Worm (Caenorhabditis elegans) whole organism, L2 larva: ENCODE measurements around the gene Y82E9BR.20.

Experiments used
- C34F6.9 ChIP-seq: fragments of 150-350 bp; optimal IDR thresholded peaks from 2 replicates; lab custom pipeline; 2014; ENCODE audit warnings: missing biosample characterization, missing genetic modification characterization
- F13H6.1 ChIP-seq: sonication (generic microtip); optimal IDR thresholded peaks from 2 replicates; lab custom pipeline; 2016; ENCODE audit warnings: missing genetic modification characterization, missing compliant biosample characterization
- Y55F3AM.14 ChIP-seq: fragments of 200-800 bp; sonication (Bioruptor generic); optimal IDR thresholded peaks from 2 replicates; lab custom pipeline; 2018; ENCODE audit warnings: mild to moderate bottlenecking, missing genetic modification characterization, missing compliant biosample characterization
- ZK546.5 ChIP-seq: sonication (generic microtip); optimal IDR thresholded peaks from 2 replicates; lab custom pipeline; 2017; ENCODE audit warnings: missing biosample characterization, missing genetic modification characterization
- aly-2 ChIP-seq: fragments of 150-350 bp; optimal IDR thresholded peaks from 2 replicates; lab custom pipeline; 2014; ENCODE audit warnings: missing biosample characterization, missing genetic modification characterization
- ama-1 ChIP-seq: fragments of 150-350 bp; optimal IDR thresholded peaks from 2 replicates; lab custom pipeline; 2018; ENCODE audit warnings: inconsistent platforms
- blmp-1 ChIP-seq: sonication (generic microtip); optimal IDR thresholded peaks from 2 replicates; lab custom pipeline; 2017; ENCODE audit warnings: missing genetic modification characterization, mild to moderate bottlenecking, missing compliant biosample characterization, antibody characterized with exemption, moderate library complexity; ENCODE audit not compliant: insufficient read depth
- ceh-16 ChIP-seq: fragments of 150-350 bp; optimal IDR thresholded peaks from 2 replicates; lab custom pipeline; 2014; ENCODE audit warnings: missing biosample characterization, missing genetic modification characterization
- crh-2 ChIP-seq: sonication (generic microtip); optimal IDR thresholded peaks from 2 replicates; lab custom pipeline; 2017; ENCODE audit warnings: missing biosample characterization, missing genetic modification characterization
- egl-27 ChIP-seq: sonication (generic microtip); optimal IDR thresholded peaks from 3 replicates; lab custom pipeline; 2017; ENCODE audit warnings: missing biosample characterization, missing genetic modification reagents, missing genetic modification characterization
- elt-1 ChIP-seq: fragments of 150-350 bp; optimal IDR thresholded peaks from 2 replicates; lab custom pipeline; 2014; ENCODE audit warnings: missing biosample characterization, missing genetic modification characterization
- fos-1 ChIP-seq: fragments of 150-350 bp; optimal IDR thresholded peaks from 2 replicates; lab custom pipeline; 2014; ENCODE audit warnings: missing biosample characterization, missing genetic modification characterization
- gmeb-1 ChIP-seq: fragments of 150-350 bp; optimal IDR thresholded peaks from 2 replicates; lab custom pipeline; 2014; ENCODE audit warnings: missing biosample characterization, missing genetic modification characterization
- lin-11 ChIP-seq: fragments of 150-350 bp; sonication (generic microtip); optimal IDR thresholded peaks from 2 replicates; lab custom pipeline; 2014; ENCODE audit warnings: missing biosample characterization, missing genetic modification characterization, inconsistent platforms, mixed read lengths
- lsy-2 ChIP-seq, 2 experiments: fragments of 150-350 bp in 1 of 2; sonication (generic microtip) in 1 of 2; optimal IDR thresholded peaks; 2 replicates each; lab custom pipeline; 2014 to 2017; ENCODE audit warnings: missing biosample characterization in 2 of 2, missing genetic modification characterization in 2 of 2
- mdl-1 ChIP-seq, 2 experiments: fragments of 150-350 bp in 1 of 2; sonication (generic microtip) in 1 of 2; optimal IDR thresholded peaks; 2 replicates each; lab custom pipeline; 2017; ENCODE audit warnings: missing biosample characterization in 2 of 2, missing genetic modification characterization in 2 of 2
- nhr-10 ChIP-seq: sonication (generic microtip); optimal IDR thresholded peaks from 2 replicates; lab custom pipeline; 2017; ENCODE audit warnings: missing biosample characterization, missing genetic modification characterization
- nhr-11 ChIP-seq: fragments of 150-350 bp; optimal IDR thresholded peaks from 2 replicates; lab custom pipeline; 2014; ENCODE audit warnings: missing biosample characterization, missing genetic modification characterization
- nhr-12 ChIP-seq: fragments of 150-350 bp; optimal IDR thresholded peaks from 2 replicates; lab custom pipeline; 2014; ENCODE audit warnings: missing biosample characterization, missing genetic modification characterization
- nhr-129 ChIP-seq: fragments of 150-350 bp; optimal IDR thresholded peaks from 2 replicates; lab custom pipeline; 2014; ENCODE audit warnings: missing biosample characterization, missing genetic modification characterization
- nhr-25 ChIP-seq: fragments of 150-350 bp; sonication (generic microtip); optimal IDR thresholded peaks from 3 replicates; lab custom pipeline; 2014; ENCODE audit warnings: missing biosample characterization, missing genetic modification characterization
- nhr-6 ChIP-seq: fragments of 150-350 bp; optimal IDR thresholded peaks from 2 replicates; lab custom pipeline; 2014; ENCODE audit warnings: missing biosample characterization, missing genetic modification characterization
- sem-4 ChIP-seq: fragments of 150-350 bp; optimal IDR thresholded peaks from 2 replicates; lab custom pipeline; 2014; ENCODE audit warnings: missing biosample characterization, missing genetic modification reagents, missing genetic modification characterization
- skn-1 ChIP-seq: sonication (generic microtip); optimal IDR thresholded peaks from 2 replicates; lab custom pipeline; 2017; ENCODE audit warnings: missing biosample characterization, missing genetic modification characterization
- sma-3 ChIP-seq: sonication (generic microtip); optimal IDR thresholded peaks from 2 replicates; lab custom pipeline; 2016; ENCODE audit warnings: missing genetic modification reagents, missing genetic modification characterization, missing compliant biosample characterization
- sma-9 ChIP-seq, 2 experiments: fragments of 150-350 bp in 1 of 2; sonication (generic microtip) in 1 of 2; optimal IDR thresholded peaks; 2 replicates each; lab custom pipeline; 2014 to 2016; ENCODE audit warnings: missing genetic modification characterization in 2 of 2, mild to moderate bottlenecking in 1 of 2, missing biosample characterization in 1 of 2, missing compliant biosample characterization in 1 of 2, missing genetic modification reagents in 1 of 2, moderate library complexity in 1 of 2
- unc-39 ChIP-seq: fragments of 150-350 bp; optimal IDR thresholded peaks from 2 replicates; lab custom pipeline; 2014; ENCODE audit warnings: missing biosample characterization, missing genetic modification characterization
- zag-1 ChIP-seq: fragments of 150-350 bp; optimal IDR thresholded peaks from 2 replicates; lab custom pipeline; 2014; ENCODE audit warnings: missing biosample characterization, missing genetic modification characterization
- ztf-1 ChIP-seq: fragments of 200-800 bp; sonication (Bioruptor generic); conservative IDR thresholded peaks from 2 replicates; pipeline ENCODE4 v1.3.6; 2022; ENCODE audit warnings: missing genetic modification characterization, missing compliant biosample characterization
- ztf-11 ChIP-seq: sonication (generic microtip); optimal IDR thresholded peaks from 2 replicates; lab custom pipeline; 2017; ENCODE audit warnings: missing biosample characterization, missing genetic modification characterization
- ztf-4 ChIP-seq: fragments of 150-350 bp; optimal IDR thresholded peaks from 2 replicates; lab custom pipeline; 2014; ENCODE audit warnings: missing biosample characterization, missing genetic modification characterization

Y82E9BR.20 gene

ce11 chrIII:1403108-1403507 is 28.9 kb downstream of the Y82E9BR.20 start, which contains the start of gene pals-18:
Gene pals-18 (plus strand): TSS chrIII:1403408.
- no peak for TF ChIP-seq sma-9 (GFP tag; optimal IDR thresholded peaks at IDR 0.05; lab: Kevin White, UChicago)
- TF ChIP-seq sma-9 (tag; optimal IDR thresholded peaks at IDR 0.05; lab: Kevin White, UChicago): no peak
- no peak for TF ChIP-seq Y55F3AM.14 (GFP tag; lab: Kevin White, UChicago)

ce11 chrIII:1409139-1409538 is 34.9 kb downstream of the Y82E9BR.20 start, which contains the start of gene Y82E9BR.22:
Gene Y82E9BR.22 (minus strand): TSS chrIII:1409239.
- no peak for TF ChIP-seq egl-27 (tag; lab: Kevin White, UChicago)
- no peak for TF ChIP-seq unc-39 (tag; lab: Kevin White, UChicago)
- TF ChIP-seq nhr-10 (tag; lab: Kevin White, UChicago): no peak
- no peak for TF ChIP-seq blmp-1
- no peak for TF ChIP-seq ZK546.5
- TF ChIP-seq, all 48 proteins: peak for 0

ce11 chrIII:1413125-1413837 is 39.1 kb downstream of the Y82E9BR.20 start:
- TF ChIP-seq egl-27 (tag; lab: Kevin White, UChicago) (no peak), gmeb-1 (tag; lab: Kevin White, UChicago) (no peak), lsy-2 (tag; optimal IDR thresholded peaks at IDR 0.05; lab: Kevin White, UChicago) (no peak), F13H6.1 (tag; lab: Kevin White, UChicago) (no peak), sma-3 (GFP tag; lab: Kevin White, UChicago) (no peak), sem-4 (tag; lab: Kevin White, UChicago) (no peak), ztf-1 (GFP tag; lab: Robert Waterston, UW) (no peak), ama-1 (no peak), mdl-1 (tag; optimal IDR thresholded peaks at IDR 0.05; lab: Kevin White, UChicago) (no peak), ztf-4 (tag; lab: Kevin White, UChicago) (no peak), Y55F3AM.14 (GFP tag; lab: Kevin White, UChicago) (no peak)

- TF ChIP-seq fos-1 (tag; lab: Kevin White, UChicago) (peak; percentile 66), zag-1 (tag; lab: Kevin White, UChicago) (no peak)
Observed at ce11 chrIII:1413890-1414613, 39.8 kb downstream of the Y82E9BR.20 start, which contains the start of gene Y82E9BR.14. Gene Y82E9BR.14 (minus strand): TSS chrIII:1414116.

- TF ChIP-seq crh-2 (tag; lab: Kevin White, UChicago): no peak
- no peak for TF ChIP-seq lin-11 (tag; lab: Kevin White, UChicago)
- TF ChIP-seq gmeb-1 (tag; lab: Kevin White, UChicago): no peak
- no peak for TF ChIP-seq aly-2
Observed at ce11 chrIII:1416571-1416970, 42.4 kb downstream of the Y82E9BR.20 start.

- TF ChIP-seq elt-1 (tag; lab: Kevin White, UChicago) (no peak), lsy-2 (tag; optimal IDR thresholded peaks at IDR 0.05; lab: Kevin White, UChicago) (no peak), ztf-1 (GFP tag; lab: Robert Waterston, UW) (no peak), egl-27 (tag; lab: Kevin White, UChicago) (no peak), nhr-129 (tag; lab: Kevin White, UChicago) (no peak), sem-4 (tag; lab: Kevin White, UChicago) (no peak), nhr-12 (tag; lab: Kevin White, UChicago) (no peak), unc-39 (tag; lab: Kevin White, UChicago) (no peak), C34F6.9 (no peak), nhr-11 (tag; lab: Kevin White, UChicago) (no peak), nhr-25 (tag; lab: Kevin White, UChicago) (no peak), nhr-6 (tag; lab: Kevin White, UChicago) (no peak), blmp-1 (no peak), ceh-16 (tag; lab: Kevin White, UChicago) (no peak), skn-1 (tag; lab: Kevin White, UChicago) (no peak), sma-3 (GFP tag; lab: Kevin White, UChicago) (no peak), Y55F3AM.14 (GFP tag; lab: Kevin White, UChicago) (no peak), ztf-11 (tag; lab: Kevin White, UChicago) (no peak), ama-1 (no peak)
Observed at ce11 chrIII:1417090-1417489, 42.9 kb downstream of the Y82E9BR.20 start, which contains the start of gene elc-1. Gene elc-1 (minus strand): TSS chrIII:1417190.
